Fruit fly (Drosophila melanogaster): ENCODE data around the gene CG15312.
A peak's percentile ranks its signal among the peaks of the same experiment; 100 is the strongest.

The CG15312 gene

dm6 chrX:10113910-10114790, 43.5 kb upstream of the CG15312 start (continued):
- TF ChIP-seq gt (GFP tag; IDR thresholded peaks at IDR 0.05) (no peak), D (optimal IDR thresholded peaks at IDR 0.05) (no peak), D (GFP tag; optimal IDR thresholded peaks at IDR 0.05) (peak; percentile 71), Hr39 (optimal IDR thresholded peaks at IDR 0.05) (no peak), HmgD (GFP tag; optimal IDR thresholded peaks at IDR 0.05) (no peak), CG10979 (tag; optimal IDR thresholded peaks at IDR 0.05) (peak; percentile 63), Med (GFP tag) (peak; percentile 31), oc (tag; optimal IDR thresholded peaks at IDR 0.05) (peak; percentile 29), Optix (GFP tag; IDR thresholded peaks at IDR 0.05) (no peak), CG12391 (tag; optimal IDR thresholded peaks at IDR 0.05) (peak; percentile 43), CG1602 (GFP tag; optimal IDR thresholded peaks at IDR 0.05) (no peak), Oli (tag; optimal IDR thresholded peaks at IDR 0.05) (peak; percentile 38), jigr1 (GFP tag; IDR thresholded peaks at IDR 0.05) (no peak), ssp (GFP tag; IDR thresholded peaks at IDR 0.05) (no peak), D19A (tag; optimal IDR thresholded peaks at IDR 0.05) (peak; percentile 35), gro (GFP tag; optimal IDR thresholded peaks at IDR 0.05) (no peak), bsh (GFP tag; optimal IDR thresholded peaks at IDR 0.05) (peak; percentile 14 to 68), sd (tag; optimal IDR thresholded peaks at IDR 0.05) (no peak), lbe (GFP tag; optimal IDR thresholded peaks at IDR 0.05) (peak; percentile 2), sens (GFP tag) (peak; percentile 80), fd3F (GFP tag; optimal IDR thresholded peaks at IDR 0.05) (no peak), unpg (GFP tag; optimal IDR thresholded peaks at IDR 0.05) (peak; percentile 40), dm (GFP tag; optimal IDR thresholded peaks at IDR 0.05) (no peak), E2f1 (GFP tag; IDR thresholded peaks at IDR 0.05) (no peak), eve (GFP tag; optimal IDR thresholded peaks at IDR 0.05) (peak in 1 of 2 experiments; percentile 65), ATbp (GFP tag; optimal IDR thresholded peaks at IDR 0.05) (peak; percentile 44), CG32772 (GFP tag; IDR thresholded peaks at IDR 0.05) (no peak; the same call in 1 of the 2 replicates), h (optimal IDR thresholded peaks at IDR 0.05) (no peak), kah (GFP tag; optimal IDR thresholded peaks at IDR 0.05) (no peak), Taf1 (GFP tag; IDR thresholded peaks at IDR 0.05) (no peak), CG16779 (GFP tag; IDR thresholded peaks at IDR 0.05) (no peak), salm (tag; optimal IDR thresholded peaks at IDR 0.05) (no peak), CG11695 (GFP tag; IDR thresholded peaks at IDR 0.05) (no peak), zen2 (GFP tag; IDR thresholded peaks at IDR 0.05; ENCODE audit: partially characterized antibody) (no peak), Chrac-16 (GFP tag; optimal IDR thresholded peaks at IDR 0.05) (no peak), CG17385 (GFP tag; optimal IDR thresholded peaks at IDR 0.05) (no peak), fd96Cb (tag; optimal IDR thresholded peaks at IDR 0.05) (peak; percentile 29), CG2712 (tag; optimal IDR thresholded peaks at IDR 0.05) (peak; percentile 51), Dref (GFP tag; IDR thresholded peaks at IDR 0.05) (no peak), CG17328 (GFP tag; IDR thresholded peaks at IDR 0.05) (0 out of 2 replicates have a peak, but pooled peaks have one; percentile 15), CG2116 (GFP tag; optimal IDR thresholded peaks at IDR 0.05) (no peak), Antp (GFP tag; optimal IDR thresholded peaks at IDR 0.05) (no peak), ci (GFP tag; IDR thresholded peaks at IDR 0.05) (peak; percentile 40; the same call in 1 of the 3 replicates), CG13123 (GFP tag; optimal IDR thresholded peaks at IDR 0.05) (no peak), CG1603 (tag; optimal IDR thresholded peaks at IDR 0.05) (peak; percentile 57), lola (GFP tag; optimal IDR thresholded peaks at IDR 0.05) (peak in 1 of 3 experiments; percentile 31), Nf-YA (GFP tag; IDR thresholded peaks at IDR 0.05) (no peak), wek (GFP tag; optimal IDR thresholded peaks at IDR 0.05) (no peak), hb (GFP tag; IDR thresholded peaks at IDR 0.05; ENCODE audit: partially characterized antibody) (no peak), Dip3 (GFP tag; optimal IDR thresholded peaks at IDR 0.05) (no peak)
